Fruit fly (Drosophila melanogaster) Kc167 (cell line): ENCODE measurements around the gene Ids.

Experiments
- Myc ChIP-seq: fragments of >200 bp; optimal IDR thresholded peaks from 2 replicates; lab custom pipeline; 2017; ENCODE audit warnings: missing external identifiers
- Sin3A ChIP-seq: fragments of >200 bp; optimal IDR thresholded peaks from 2 replicates; lab custom pipeline; 2018; ENCODE audit warnings: missing external identifiers
- h ChIP-seq: fragments of >200 bp; optimal IDR thresholded peaks from 3 replicates; lab custom pipeline; 2018; ENCODE audit warnings: missing external identifiers
- insv ChIP-seq: fragments of >200 bp; optimal IDR thresholded peaks from 3 replicates; lab custom pipeline; 2018; ENCODE audit warnings: missing external identifiers
- psq ChIP-seq: fragments of >200 bp; optimal IDR thresholded peaks from 2 replicates; lab custom pipeline; 2017; ENCODE audit warnings: missing external identifiers
- ttk ChIP-seq: sonication (Bioruptor generic); optimal IDR thresholded peaks from 2 replicates; lab custom pipeline; 2017; ENCODE audit warnings: missing external identifiers

Ids gene

dm6 chr3L:3377965-3378292 is at the start of gene Ids:
Ids (plus strand) TSS chr3L:3378268.
- TF ChIP-seq psq (lab: Kevin White, UChicago) (no peak), Myc (lab: Kevin White, UChicago) (no peak), ttk (lab: Kevin White, UChicago) (no peak), insv (lab: Kevin White, UChicago) (no peak), h (lab: Kevin White, UChicago) (no peak)

- TF ChIP-seq insv (lab: Kevin White, UChicago): no peak
- TF ChIP-seq h (lab: Kevin White, UChicago): no peak
Measured at dm6 chr3L:3328771-3329170, 49.3 kb upstream of the Ids start, which contains the start of gene Strip. Strip (minus strand) TSS chr3L:3328871.

DNA sequence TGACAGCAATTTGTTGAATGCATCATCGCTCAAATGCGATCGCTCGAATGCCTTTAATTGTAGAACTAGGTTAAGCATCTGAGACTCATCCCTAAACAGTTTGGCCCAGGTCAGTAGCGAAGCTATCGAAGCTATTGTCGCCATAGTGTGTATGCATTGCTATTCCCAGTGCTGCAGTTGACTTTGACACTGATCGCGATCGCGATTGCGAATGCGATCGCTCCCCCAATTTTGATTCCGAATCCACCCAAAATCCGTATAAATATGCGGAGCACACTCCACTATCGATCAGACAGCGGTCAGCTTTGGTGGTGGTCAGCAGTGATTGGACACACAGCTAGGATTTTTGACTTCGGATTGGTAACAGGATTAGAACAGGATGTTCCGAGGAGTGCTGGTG is 48.3 kb upstream of the Ids start, which contains the start of gene CG14961:
TSS of gene CG14961 (plus strand) at position 301 of the 400 bp plus-strand sequence.
- TF ChIP-seq psq (lab: Kevin White, UChicago): no peak
- TF ChIP-seq h (lab: Kevin White, UChicago): no peak
- no peak for TF ChIP-seq ttk (lab: Kevin White, UChicago)
- no peak for TF ChIP-seq insv (lab: Kevin White, UChicago)
- no peak for TF ChIP-seq Myc (lab: Kevin White, UChicago)
- TF ChIP-seq Sin3A (lab: Kevin White, UChicago): no peak

DNA sequence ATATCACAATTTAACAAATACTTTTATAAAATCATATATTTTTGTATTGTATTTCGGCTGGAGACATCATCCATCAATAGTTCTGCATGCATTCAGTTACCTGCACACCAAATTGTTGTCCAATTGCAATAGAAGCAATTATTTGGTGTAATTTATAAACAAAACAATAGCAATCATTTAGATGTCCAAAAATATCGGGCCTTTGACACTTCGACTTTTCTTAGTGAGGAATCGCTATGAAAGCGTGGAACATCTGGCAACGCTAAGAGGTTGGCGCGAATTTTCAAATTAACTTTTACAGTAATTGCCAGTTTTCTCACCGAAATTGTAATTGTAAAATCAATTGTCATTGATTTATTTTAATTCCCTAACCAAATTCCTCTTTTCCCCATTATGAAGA is 43.3 kb upstream of the Ids start, which contains the start of gene CG14969:
TSS of gene CG14969 (minus strand) at position 195 of the 400 bp plus-strand sequence.
- TF ChIP-seq Sin3A (lab: Kevin White, UChicago) (no peak), Myc (lab: Kevin White, UChicago) (no peak), ttk (lab: Kevin White, UChicago) (no peak), psq (lab: Kevin White, UChicago) (no peak), insv (lab: Kevin White, UChicago) (no peak), h (lab: Kevin White, UChicago) (no peak)

dm6 chr3L:3335688-3336087 is 42.4 kb upstream of the Ids start, which contains the start of gene Drsl1:
Drsl1 (minus strand) TSS chr3L:3335788.
- no peak for TF ChIP-seq Sin3A (lab: Kevin White, UChicago)
- no peak for TF ChIP-seq ttk (lab: Kevin White, UChicago)
- no peak for TF ChIP-seq h (lab: Kevin White, UChicago)
- TF ChIP-seq insv (lab: Kevin White, UChicago): no peak
- no peak for TF ChIP-seq Myc (lab: Kevin White, UChicago)
- TF ChIP-seq psq (lab: Kevin White, UChicago): no peak

DNA sequence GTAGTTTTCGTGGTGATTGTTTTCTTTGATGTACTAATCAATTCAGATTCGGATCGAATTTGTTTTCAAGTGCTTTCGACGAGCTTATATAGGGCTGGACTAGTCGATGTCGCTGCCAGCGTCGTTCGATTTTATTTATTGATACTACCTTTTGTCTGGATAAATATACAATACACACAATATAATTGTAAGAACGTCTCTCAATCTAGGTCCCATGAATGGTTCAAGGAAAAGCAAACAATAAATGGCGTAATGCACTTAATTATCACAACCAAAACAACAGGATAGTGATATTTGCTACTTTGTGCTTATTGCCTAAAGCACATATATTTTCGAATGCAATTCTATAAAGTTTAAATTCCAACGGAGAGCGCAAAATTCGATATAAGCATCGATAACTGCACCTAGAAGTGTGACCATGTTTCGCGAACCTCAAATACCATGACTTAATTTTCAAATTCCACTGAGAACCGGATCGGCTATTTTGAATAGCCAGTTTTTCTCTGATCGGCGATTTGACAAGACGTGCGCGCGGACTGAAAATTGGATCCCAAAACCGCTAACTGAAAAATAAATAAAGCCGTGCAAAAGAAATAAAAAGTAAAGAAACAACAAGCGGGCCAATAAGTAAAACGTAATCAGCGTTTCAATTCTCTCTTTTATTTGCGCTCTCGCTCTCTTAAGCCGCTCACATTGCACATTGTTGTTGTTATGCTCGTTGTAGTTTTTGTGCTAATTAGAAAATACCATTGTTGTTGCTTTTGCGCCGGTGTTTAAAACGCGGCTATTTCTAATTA is 41.5 kb upstream of the Ids start, which contains the start of the genes Drsl6 and kst:
TSS of gene Drsl6 (minus strand) at position 51 of the 797 bp plus-strand sequence.
TSS of gene kst (plus strand) at position 493 of the 797 bp plus-strand sequence.
- TF ChIP-seq ttk (lab: Kevin White, UChicago) (no peak), Myc (lab: Kevin White, UChicago) (no peak), psq (lab: Kevin White, UChicago) (no peak), Sin3A (lab: Kevin White, UChicago) (no peak), h (lab: Kevin White, UChicago) (no peak), insv (lab: Kevin White, UChicago) (no peak)

DNA sequence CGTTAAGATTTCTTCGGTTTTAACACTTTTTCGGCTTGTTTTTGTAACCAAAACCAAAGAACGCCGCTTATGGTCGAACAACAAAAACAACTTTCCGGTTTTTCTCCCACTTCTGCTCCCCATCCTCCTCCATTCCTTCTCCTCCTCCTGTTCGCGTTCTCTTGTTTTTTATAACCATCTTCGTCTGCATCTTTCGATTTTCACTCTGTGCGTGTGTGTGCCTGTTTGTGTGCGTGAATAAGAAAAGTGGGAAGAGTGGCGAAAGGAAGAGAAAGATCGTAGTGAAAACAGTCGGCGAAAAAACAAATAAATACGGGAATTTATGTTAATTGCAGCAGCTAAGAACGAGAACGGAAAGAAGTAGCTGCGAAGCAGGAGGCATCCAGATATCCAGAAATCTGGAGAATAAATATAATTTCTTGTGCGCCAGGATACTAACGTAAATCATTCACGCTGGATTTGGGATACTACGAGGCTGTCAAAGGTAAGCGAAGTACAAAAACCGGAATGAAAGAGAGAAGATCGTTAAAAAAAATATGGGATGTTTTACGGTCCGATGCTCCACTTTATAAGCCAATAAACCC is 40.6 kb upstream of the Ids start:
- TF ChIP-seq ttk (lab: Kevin White, UChicago) (no peak), Myc (lab: Kevin White, UChicago) (no peak), insv (lab: Kevin White, UChicago) (no peak), psq (lab: Kevin White, UChicago) (no peak), Sin3A (lab: Kevin White, UChicago) (no peak), h (lab: Kevin White, UChicago) (no peak)

DNA sequence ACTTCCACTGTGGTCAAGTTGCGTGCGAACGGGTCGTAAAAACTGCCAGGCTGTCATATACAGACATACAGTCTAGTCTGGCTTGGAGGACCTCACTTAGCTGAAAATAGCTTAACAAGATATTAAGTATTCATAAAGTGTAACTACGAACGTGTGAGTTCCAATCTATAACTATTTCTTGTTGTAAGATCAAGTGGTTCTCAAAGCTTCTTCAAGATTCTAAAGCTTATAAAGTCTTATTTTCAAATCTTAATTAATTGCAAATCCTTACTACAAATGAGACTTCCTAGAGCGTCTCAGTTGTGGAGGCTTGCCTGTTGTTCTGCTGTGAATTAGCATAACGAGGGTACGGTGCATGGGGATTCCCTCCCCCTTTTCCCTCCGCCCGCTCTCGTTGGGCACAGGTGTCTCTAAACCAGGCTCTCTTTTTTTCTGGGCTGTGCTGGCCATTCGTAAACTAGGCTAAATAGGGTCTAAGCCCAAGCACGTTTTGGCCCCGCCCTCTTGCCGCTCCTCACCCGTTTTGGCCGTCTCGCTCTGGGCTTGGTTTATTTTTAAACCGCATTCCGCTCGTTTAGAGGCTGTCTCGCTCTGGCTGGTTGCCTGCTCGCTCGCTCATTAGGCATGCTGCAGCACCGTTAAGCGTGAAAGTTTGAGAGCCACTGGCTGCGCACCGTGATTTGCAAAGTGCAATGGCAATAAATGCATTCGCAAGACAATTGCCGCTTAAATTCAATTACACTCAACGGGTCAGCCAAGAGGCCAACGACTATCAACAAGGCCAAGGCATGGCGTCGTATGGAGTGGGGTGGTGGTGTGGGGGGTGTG is 39.8 kb upstream of the Ids start:
- TF ChIP-seq h (lab: Kevin White, UChicago): no peak
- no peak for TF ChIP-seq Myc (lab: Kevin White, UChicago)

DNA sequence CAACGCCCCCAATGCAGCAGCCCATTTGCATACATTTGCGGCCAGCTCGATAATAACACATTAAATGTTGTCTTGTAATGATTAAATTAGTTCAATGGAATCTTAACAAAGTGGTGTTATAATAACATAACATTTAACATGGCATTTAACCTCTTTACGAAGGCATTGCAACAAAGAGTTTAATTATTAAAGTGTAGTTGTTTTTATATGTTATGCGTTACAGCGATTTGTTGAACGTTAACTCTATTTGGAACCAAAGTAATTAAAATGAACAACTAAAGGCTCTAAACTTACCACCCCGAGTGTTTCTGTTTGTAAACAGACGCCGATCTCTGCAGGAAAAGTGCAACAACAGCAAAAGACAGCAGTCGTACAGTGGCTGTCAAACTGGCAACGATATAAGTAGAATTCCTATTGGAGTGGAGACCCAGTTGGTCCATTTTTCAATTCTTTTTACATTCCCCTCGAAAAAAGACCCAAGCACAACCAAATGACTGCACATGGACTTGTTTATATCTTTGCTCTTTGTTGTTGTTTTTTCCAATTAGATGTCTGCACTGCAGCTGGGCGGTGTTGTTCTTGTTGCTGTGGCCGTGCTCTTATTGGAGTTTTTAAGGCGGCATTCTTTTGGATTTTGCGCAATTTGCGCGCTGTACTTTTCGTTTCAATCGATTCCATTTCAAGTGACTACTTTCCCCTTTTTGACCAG is 39.0 kb upstream of the Ids start:
- no peak for TF ChIP-seq Myc (lab: Kevin White, UChicago)
- no peak for TF ChIP-seq h (lab: Kevin White, UChicago)
- no peak for TF ChIP-seq ttk (lab: Kevin White, UChicago)
- TF ChIP-seq insv (lab: Kevin White, UChicago): no peak
- TF ChIP-seq psq (lab: Kevin White, UChicago): no peak
- no peak for TF ChIP-seq Sin3A (lab: Kevin White, UChicago)

dm6 chr3L:3339695-3340226 is 38.3 kb upstream of the Ids start:
- TF ChIP-seq Sin3A (lab: Kevin White, UChicago) (no peak), insv (lab: Kevin White, UChicago) (no peak), ttk (lab: Kevin White, UChicago) (no peak), Myc (lab: Kevin White, UChicago) (no peak), psq (lab: Kevin White, UChicago) (no peak), h (lab: Kevin White, UChicago) (no peak)
